Worm (Caenorhabditis elegans): Measurements from ENCODE around the gene srx-130.

DNA sequence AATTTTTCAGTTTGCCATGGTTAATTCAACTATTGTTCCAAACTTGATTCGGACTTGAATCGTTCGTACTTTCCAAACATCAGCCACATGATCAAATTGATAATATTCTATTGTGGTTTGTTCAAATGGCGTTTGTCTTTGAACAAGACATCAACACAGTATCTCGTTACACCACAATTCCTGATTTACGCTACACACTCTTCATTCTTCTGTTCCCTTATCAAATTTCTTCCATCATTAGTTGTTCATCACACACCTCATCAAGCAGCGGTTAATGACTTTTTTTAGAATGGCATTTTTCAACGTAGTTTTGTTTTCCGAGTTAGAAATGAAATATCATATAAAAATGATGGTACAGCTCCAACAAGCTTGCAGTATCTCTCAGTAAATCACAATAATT lies 35.0 kb downstream of the srx-130 start:
- TF ChIP-seq madf-8 (GFP tag; conservative IDR thresholded peaks at IDR 0.05), result no peak
- no peak for TF ChIP-seq ama-1 (optimal IDR thresholded peaks at IDR 0.05)
- TF ChIP-seq ama-1 (GFP tag; optimal IDR thresholded peaks at IDR 0.05), result no peak
- TF ChIP-seq die-1 (tag; optimal IDR thresholded peaks at IDR 0.05), result no peak
- no peak for TF ChIP-seq tlf-1 (GFP tag; optimal IDR thresholded peaks at IDR 0.05)
- no peak for TF ChIP-seq zfh-2 (GFP tag; conservative IDR thresholded peaks at IDR 0.05)
- TF ChIP-seq nhr-27 (tag; optimal IDR thresholded peaks at IDR 0.05), result no peak
